Worm (Caenorhabditis elegans): ENCODE data around the gene F26F2.4.

ce11 chrV:20600704-20601103, 31.6 kb downstream of the F26F2.4 start:
- no peak for TF ChIP-seq fos-1 (tag; optimal IDR thresholded peaks at IDR 0.05)
- TF ChIP-seq mab-5 (tag; optimal IDR thresholded peaks at IDR 0.05) = no peak
- TF ChIP-seq ceh-82 (tag; optimal IDR thresholded peaks at IDR 0.05) = no peak
- TF ChIP-seq nhr-237 (tag; optimal IDR thresholded peaks at IDR 0.05) = no peak
- TF ChIP-seq ztf-4 (tag; optimal IDR thresholded peaks at IDR 0.05) = no peak
- no peak for TF ChIP-seq lin-39 (tag; optimal IDR thresholded peaks at IDR 0.05)
- no peak for TF ChIP-seq unc-55 (GFP tag; optimal IDR thresholded peaks at IDR 0.05)
- TF ChIP-seq nhr-11 (tag; optimal IDR thresholded peaks at IDR 0.05) = no peak

All from whole organism, L2 larva.